Worm (Caenorhabditis elegans) whole organism, L4/young adult: ENCODE measurements around the gene Y73F8A.12.

Experiments used
- W03F9.2 ChIP-seq: fragments of 150-350 bp; optimal IDR thresholded peaks from 2 replicates; lab custom pipeline; 2014; ENCODE audit warnings: missing biosample characterization, missing genetic modification characterization
- dao-5 ChIP-seq: sonication (generic microtip); optimal IDR thresholded peaks from 2 replicates; lab custom pipeline; 2016; ENCODE audit warnings: missing genotype, missing genetic modification characterization, moderate library complexity, missing compliant biosample characterization
- him-1 ChIP-seq: sonication (generic microtip); optimal IDR thresholded peaks from 2 replicates; lab custom pipeline; 2016; ENCODE audit warnings: missing genotype, missing genetic modification reagents, missing genetic modification characterization, missing compliant biosample characterization

Y73F8A.12 gene

DNA sequence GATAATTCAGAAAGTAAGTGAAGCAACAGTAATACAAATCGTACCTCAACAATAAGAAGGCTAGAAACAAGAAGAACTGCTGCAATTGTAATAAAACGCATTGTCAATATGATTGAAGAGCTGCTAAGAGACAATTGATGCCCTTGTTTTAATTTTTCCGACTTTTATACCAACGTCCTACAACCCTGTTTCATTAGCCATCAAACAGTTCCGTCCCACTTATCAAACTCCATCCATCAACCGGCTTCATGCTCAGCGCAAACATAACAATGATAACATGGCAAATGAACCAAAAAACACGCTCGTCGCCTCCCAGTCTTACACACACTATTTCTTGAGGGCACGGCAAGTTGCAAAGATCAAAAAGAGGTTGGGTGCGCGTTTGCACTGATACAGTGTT, 20.3 kb downstream of the Y73F8A.12 start, which contains the start of gene pqn-90:
pqn-90 (minus strand) TSS at position 101 of the 400 bp plus-strand sequence.
- TF ChIP-seq him-1: no peak
- TF ChIP-seq dao-5 (tag; lab: Kevin White, UChicago): no peak
- no peak for TF ChIP-seq W03F9.2 (tag; lab: Kevin White, UChicago)

DNA sequence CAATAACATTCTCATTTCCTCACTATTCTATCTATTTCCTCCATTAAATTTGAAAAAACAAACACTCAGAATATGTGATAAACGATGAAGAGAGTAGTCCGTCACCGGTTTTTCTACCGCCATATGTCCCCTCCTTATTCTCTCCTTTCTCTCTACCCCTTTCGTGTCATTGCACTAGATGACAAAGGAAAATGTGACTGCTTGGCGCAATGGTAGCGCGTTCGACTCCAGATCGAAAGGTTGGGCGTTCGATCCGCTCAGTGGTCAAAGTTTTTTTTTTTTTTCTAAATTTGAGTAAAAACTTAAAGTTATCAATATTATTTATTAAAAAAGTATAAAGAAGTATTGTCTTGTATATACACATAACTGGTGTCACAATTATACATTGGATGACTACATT, 22.0 kb downstream of the Y73F8A.12 start:
- TF ChIP-seq W03F9.2 (tag; lab: Kevin White, UChicago) (no peak), dao-5 (tag; lab: Kevin White, UChicago) (no peak), him-1 (no peak)

DNA sequence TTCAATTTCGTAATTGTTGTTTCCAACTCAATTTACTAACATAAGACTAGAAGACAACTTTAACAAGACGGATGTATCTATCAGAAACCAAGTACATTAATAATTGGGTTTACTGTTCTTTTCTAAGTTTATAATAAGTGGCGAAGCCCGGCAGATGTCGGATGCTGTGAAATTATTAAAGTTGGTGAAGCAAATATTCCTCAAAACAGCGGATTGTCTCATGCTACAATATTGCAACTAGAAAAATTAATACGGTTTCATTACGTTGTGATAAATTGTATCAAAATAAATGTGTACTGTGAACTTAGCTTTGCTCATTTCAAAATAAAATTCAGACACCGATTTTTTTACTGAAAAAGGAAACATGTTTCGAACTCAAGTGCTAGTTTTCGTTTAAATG, 27.9 kb downstream of the Y73F8A.12 start:
- TF ChIP-seq dao-5 (tag; lab: Kevin White, UChicago): no peak
- no peak for TF ChIP-seq W03F9.2 (tag; lab: Kevin White, UChicago)
- TF ChIP-seq him-1: no peak

DNA sequence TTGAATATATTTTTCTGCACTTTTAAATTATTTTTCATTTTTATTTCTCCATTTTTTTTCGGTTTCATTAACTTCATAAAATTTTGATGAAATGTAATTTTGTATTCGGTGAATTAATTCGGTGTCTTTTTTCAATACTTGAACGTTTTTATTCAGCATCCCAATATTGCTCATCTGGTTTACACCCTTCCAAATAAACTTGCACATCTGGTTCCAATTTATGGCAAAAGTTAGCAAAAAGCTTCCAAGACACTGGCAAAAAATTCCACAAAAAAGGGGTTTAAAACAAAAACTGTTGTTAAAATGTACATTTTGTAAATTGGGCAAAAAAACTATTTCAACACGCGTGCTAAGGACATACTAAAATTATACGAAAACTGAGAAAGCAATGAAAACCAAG, 31.3 kb downstream of the Y73F8A.12 start:
- TF ChIP-seq W03F9.2 (tag; lab: Kevin White, UChicago): no peak
- no peak for TF ChIP-seq dao-5 (tag; lab: Kevin White, UChicago)
- TF ChIP-seq him-1: no peak

DNA sequence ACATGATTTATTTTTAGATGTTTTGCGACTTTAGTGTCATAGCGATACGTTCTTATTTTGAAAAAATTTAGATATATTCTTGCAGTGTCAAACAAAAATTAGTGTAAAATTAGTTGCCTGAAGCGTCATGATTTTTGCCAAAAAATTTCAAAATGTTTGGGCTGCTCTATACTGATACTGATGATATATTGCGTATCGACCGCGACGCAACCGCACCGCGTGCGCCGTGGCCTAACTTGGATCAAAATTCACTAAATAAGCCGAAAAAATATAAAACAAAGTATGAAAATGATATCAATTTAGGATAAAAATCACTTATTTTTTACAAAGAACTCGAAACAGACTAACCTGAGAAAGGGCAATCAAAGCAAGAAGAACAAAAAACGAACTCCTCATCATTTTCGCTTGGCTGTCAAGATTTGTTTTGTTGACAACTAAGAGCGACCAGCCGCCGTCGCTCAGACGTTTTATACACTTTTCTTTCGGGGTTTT, 36.1 kb downstream of the Y73F8A.12 start, which contains the start of gene ccg-1:
ccg-1 (minus strand) TSS at position 442 of the 492 bp plus-strand sequence.
- TF ChIP-seq W03F9.2 (tag; lab: Kevin White, UChicago): no peak
- no peak for TF ChIP-seq him-1
- no peak for TF ChIP-seq dao-5 (tag; lab: Kevin White, UChicago)

DNA sequence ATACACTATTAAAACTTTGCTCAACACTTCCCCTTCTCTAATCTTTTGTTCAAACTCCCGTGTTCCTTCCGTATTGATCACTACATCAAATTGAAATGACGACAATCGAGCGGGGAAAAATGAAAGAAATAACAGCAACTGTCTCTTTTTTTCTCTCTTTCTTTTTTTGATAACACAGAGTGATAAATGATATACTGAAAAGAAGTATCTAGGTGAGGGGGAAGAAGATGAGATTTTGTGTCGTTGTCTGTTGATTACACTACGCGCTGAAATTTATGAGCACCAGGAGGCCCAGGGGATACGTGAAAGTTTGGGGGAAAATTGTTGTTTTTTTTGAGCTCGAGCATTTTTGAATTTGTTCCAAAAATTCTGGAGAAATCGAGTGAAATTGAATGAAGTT, 37.4 kb downstream of the Y73F8A.12 start:
- TF ChIP-seq dao-5 (tag; lab: Kevin White, UChicago): no peak
- TF ChIP-seq W03F9.2 (tag; lab: Kevin White, UChicago): no peak
- no peak for TF ChIP-seq him-1
